Fruit fly (Drosophila melanogaster) whole organism, embryonic: Measurements from ENCODE around the gene CG4949.

ENCODE experiments used
- CG10565 ChIP-seq: fragments of 200-800 bp; sonication (Bioruptor generic); optimal IDR thresholded peaks from 3 replicates; lab custom pipeline; 2016; ENCODE audit warnings: missing biosample characterization, mild to moderate bottlenecking, missing genetic modification characterization
- CG11456 ChIP-seq: fragments of 200-800 bp; sonication (Bioruptor generic); IDR thresholded peaks from 3 replicates; pipeline ENCODE4 v1.3.6; 2022; ENCODE audit warnings: missing biosample characterization, missing genetic modification characterization
- CG17359 ChIP-seq: fragments of 200-800 bp; sonication (Bioruptor generic); optimal IDR thresholded peaks from 3 replicates; lab custom pipeline; 2018; ENCODE audit warnings: missing biosample characterization, mild to moderate bottlenecking, missing genetic modification characterization, moderate library complexity
- CG1832 ChIP-seq: fragments of 200-800 bp; sonication (Bioruptor generic); optimal IDR thresholded peaks from 2 replicates; lab custom pipeline; 2017; ENCODE audit warnings: missing biosample characterization, mild to moderate bottlenecking, missing genetic modification characterization, inconsistent platforms
- CG33557 ChIP-seq: fragments of 200-800 bp; sonication (Bioruptor generic); optimal IDR thresholded peaks from 2 replicates; lab custom pipeline; 2019; ENCODE audit warnings: missing biosample characterization, mild to moderate bottlenecking, missing genetic modification characterization, moderate library complexity
- Fer1 ChIP-seq: fragments of 200-800 bp; sonication (Bioruptor generic); optimal IDR thresholded peaks from 2 replicates; lab custom pipeline; 2017; ENCODE audit warnings: missing biosample characterization, mild to moderate bottlenecking, missing genetic modification characterization
- emc ChIP-seq: fragments of 200-800 bp; sonication (Bioruptor generic); optimal IDR thresholded peaks from 2 replicates; lab custom pipeline; 2016; ENCODE audit warnings: missing biosample characterization, missing genetic modification characterization
- kah ChIP-seq: fragments of 200-800 bp; sonication (Bioruptor generic); optimal IDR thresholded peaks from 2 replicates; lab custom pipeline; 2018; ENCODE audit warnings: missing biosample characterization, mild to moderate bottlenecking, missing genetic modification characterization
- onecut ChIP-seq: fragments of 200-800 bp; sonication (Bioruptor generic); IDR thresholded peaks from 2 replicates; pipeline ENCODE4 v1.3.6; 2022; ENCODE audit warnings: missing biosample characterization, missing genetic modification characterization

- no peak for TF ChIP-seq Fer1 (GFP tag; lab: Kevin White, UChicago)
- no peak for TF ChIP-seq CG10565 (GFP tag; lab: Kevin White, UChicago)
- TF ChIP-seq CG33557: no peak
- no peak for TF ChIP-seq CG11456
- TF ChIP-seq onecut (GFP tag; lab: Robert Waterston, UW): no peak
- TF ChIP-seq emc: no peak
- no peak for TF ChIP-seq CG17359
- TF ChIP-seq kah (GFP tag; lab: Kevin White, UChicago): no peak
- TF ChIP-seq CG1832 (GFP tag; lab: Kevin White, UChicago): no peak
Observed at dm6 chrX:17093900-17094446, 15.3 kb downstream of the CG4949 start.
